Worm (Caenorhabditis elegans): Measurements from ENCODE around the gene srw-72.
"Not testable (repeated sequence)": the region's sequence is repeated elsewhere in the genome, so short reads cannot be mapped to it uniquely, and the experiment has no call there.

ce11 chrV:17464278-17464677 is 2.6 kb upstream of the srw-72 start, which contains the start of gene F20E11.7:
- not testable (repeated sequence) for TF ChIP-seq unc-39 (tag; optimal IDR thresholded peaks at IDR 0.05); ham-2 (GFP tag; optimal IDR thresholded peaks at IDR 0.05); nhr-28 (tag; optimal IDR thresholded peaks at IDR 0.05); sptf-1 (tag; optimal IDR thresholded peaks at IDR 0.05); lin-13 (tag; optimal IDR thresholded peaks at IDR 0.05); pha-4 (tag; optimal IDR thresholded peaks at IDR 0.05); ceh-39 (tag; optimal IDR thresholded peaks at IDR 0.05); snpc-4 (tag; optimal IDR thresholded peaks at IDR 0.05); bed-3 (GFP tag; optimal IDR thresholded peaks at IDR 0.05); lsy-2 (tag; optimal IDR thresholded peaks at IDR 0.05); blmp-1 (tag; optimal IDR thresholded peaks at IDR 0.05); unc-62 (GFP tag; optimal IDR thresholded peaks at IDR 0.05)
